Worm (Caenorhabditis elegans): Measurements from ENCODE around the gene unc-85.

The unc-85 gene

DNA sequence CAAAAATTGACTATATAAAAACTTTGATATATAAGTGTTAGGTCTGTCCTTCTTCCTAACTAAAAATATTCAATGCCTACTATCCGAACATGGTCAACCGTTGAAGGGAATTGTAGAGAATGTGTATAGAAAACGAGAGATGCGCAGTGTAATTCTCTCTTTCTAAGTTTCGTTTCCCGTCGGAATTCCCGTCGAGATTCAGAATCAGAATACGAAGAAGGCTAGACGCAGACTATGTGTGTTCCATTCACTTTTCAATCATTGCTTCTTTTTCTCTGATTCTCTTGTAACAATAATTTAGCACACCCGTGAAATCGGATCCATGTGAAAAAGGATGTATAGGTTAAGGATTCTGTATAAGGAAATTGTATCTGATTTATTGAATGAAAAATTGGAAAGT, 32.6 kb downstream of the unc-85 start:
- no peak for TF ChIP-seq che-1 (tag; optimal IDR thresholded peaks at IDR 0.05)
- no peak for TF ChIP-seq nhr-232 (tag; optimal IDR thresholded peaks at IDR 0.05)
- no peak for TF ChIP-seq syd-9 (tag; optimal IDR thresholded peaks at IDR 0.05)
- no peak for TF ChIP-seq pha-4 (tag; optimal IDR thresholded peaks at IDR 0.05)
- TF ChIP-seq fax-1 (tag; optimal IDR thresholded peaks at IDR 0.05), result no peak
- TF ChIP-seq ceh-14 (tag; optimal IDR thresholded peaks at IDR 0.05), result no peak

DNA sequence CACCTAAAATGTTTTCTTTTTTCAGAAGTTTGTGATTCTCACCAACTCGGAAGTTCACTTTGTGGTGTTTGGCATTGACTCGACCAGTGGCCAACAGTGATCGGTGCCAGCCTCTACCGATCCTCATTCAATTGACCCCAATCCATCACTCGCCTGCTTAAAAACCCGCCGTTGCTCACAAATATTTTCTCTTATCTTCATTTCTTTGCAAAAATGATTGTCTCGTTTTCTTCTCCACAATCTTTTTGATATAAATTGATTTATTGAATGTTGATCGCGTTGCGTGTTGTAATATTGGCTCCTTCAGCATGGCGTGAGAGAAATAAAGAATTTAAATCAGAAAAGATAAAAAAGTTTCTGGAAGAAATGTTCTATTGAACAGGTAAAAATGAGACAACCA, 34.7 kb downstream of the unc-85 start:
- TF ChIP-seq pha-4 (tag; optimal IDR thresholded peaks at IDR 0.05) (no peak), elt-4 (tag; optimal IDR thresholded peaks at IDR 0.05) (no peak), unc-86 (tag; optimal IDR thresholded peaks at IDR 0.05) (no peak), fkh-10 (GFP tag; optimal IDR thresholded peaks at IDR 0.05) (no peak), fkh-6 (tag; optimal IDR thresholded peaks at IDR 0.05) (no peak), rnt-1 (tag; optimal IDR thresholded peaks at IDR 0.05) (no peak), hlh-30 (tag; optimal IDR thresholded peaks at IDR 0.05; ENCODE audit: insufficient read depth) (no peak), gmeb-2 (tag; optimal IDR thresholded peaks at IDR 0.05) (no peak), ceh-14 (tag; optimal IDR thresholded peaks at IDR 0.05) (no peak), K09A11.1 (tag; optimal IDR thresholded peaks at IDR 0.05; ENCODE audit: insufficient read depth) (no peak), hlh-15 (tag; optimal IDR thresholded peaks at IDR 0.05) (no peak), C38D4.7 (GFP tag; optimal IDR thresholded peaks at IDR 0.05) (no peak), sdc-2 (tag; optimal IDR thresholded peaks at IDR 0.05) (no peak), sox-2 (GFP tag; IDR thresholded peaks at IDR 0.05) (no peak), hlh-8 (tag; optimal IDR thresholded peaks at IDR 0.05) (no peak), pag-3 (tag; optimal IDR thresholded peaks at IDR 0.05; ENCODE audit: borderline replicate concordance) (no peak)

DNA sequence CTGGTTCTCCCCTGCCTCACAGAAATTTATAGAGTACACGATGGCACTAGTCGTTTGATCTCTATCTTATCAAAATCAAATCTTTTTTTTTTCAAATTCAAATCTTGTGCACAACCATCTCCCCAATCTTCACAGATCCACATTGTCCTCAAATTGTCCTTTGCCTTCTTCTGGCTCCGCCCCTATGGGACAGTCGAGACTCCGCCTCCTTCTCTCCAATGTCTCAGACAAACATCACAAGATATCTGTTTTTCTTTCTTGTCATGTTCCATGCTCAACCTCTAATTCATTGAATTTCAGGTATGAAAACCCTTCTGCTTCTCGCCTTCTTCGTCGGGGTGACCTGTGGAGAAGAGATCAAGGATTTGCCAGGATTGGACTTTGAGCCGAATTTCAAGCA, 35.5 kb downstream of the unc-85 start, which contains the start of gene ctsa-1.1:
ctsa-1.1 (plus strand) TSS at position 301 of the 400 bp plus-strand sequence.
- TF ChIP-seq syd-9 (tag; optimal IDR thresholded peaks at IDR 0.05) (no peak), fax-1 (tag; optimal IDR thresholded peaks at IDR 0.05) (no peak), sdc-2 (tag; optimal IDR thresholded peaks at IDR 0.05) (no peak), ets-4 (tag; optimal IDR thresholded peaks at IDR 0.05) (no peak)

DNA sequence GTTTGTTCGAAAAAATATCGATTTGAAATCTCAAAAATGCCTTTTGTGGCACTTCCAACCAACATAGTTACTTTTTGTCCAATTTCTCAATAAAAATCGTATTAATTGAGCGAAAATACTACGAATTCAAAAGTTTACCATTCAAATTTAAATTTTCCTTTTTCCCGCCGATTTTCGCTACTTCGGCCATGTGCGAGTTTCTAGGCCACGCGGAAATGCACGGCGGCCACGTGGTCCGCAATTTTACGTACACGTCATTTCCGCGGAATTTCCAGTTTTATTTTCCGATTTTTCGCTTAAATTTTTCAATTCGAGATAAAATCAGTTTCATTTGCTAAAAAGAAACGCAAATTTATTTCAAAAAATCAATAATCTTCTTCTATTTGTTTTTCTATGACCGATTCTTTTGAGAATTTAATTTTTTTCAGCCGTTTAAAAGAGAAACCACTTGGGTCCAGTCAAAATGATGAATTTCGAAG, 38.2 kb downstream of the unc-85 start, which contains the start of gene eas-1:
eas-1 (plus strand) TSS at position 429 of the 479 bp plus-strand sequence.
- peak; percentile 34 for TF ChIP-seq ceh-6 (GFP tag; optimal IDR thresholded peaks at IDR 0.05)
- no peak for TF ChIP-seq nhr-232 (tag; optimal IDR thresholded peaks at IDR 0.05)
- no peak for TF ChIP-seq fkh-10 (GFP tag; optimal IDR thresholded peaks at IDR 0.05)
- peak; percentile 77 for TF ChIP-seq mec-3 (tag; optimal IDR thresholded peaks at IDR 0.05; ENCODE audit: borderline replicate concordance)
- no peak for TF ChIP-seq pros-1 (tag; optimal IDR thresholded peaks at IDR 0.05)
- peak; percentile 89 for TF ChIP-seq ceh-2 (tag; optimal IDR thresholded peaks at IDR 0.05)
- TF ChIP-seq npax-4 (tag; optimal IDR thresholded peaks at IDR 0.05), result no peak
- TF ChIP-seq ztf-16 (tag; optimal IDR thresholded peaks at IDR 0.05), result no peak
- TF ChIP-seq sox-4 (tag; optimal IDR thresholded peaks at IDR 0.05), result no peak
- peak; percentile 17 for TF ChIP-seq ceh-18 (tag; optimal IDR thresholded peaks at IDR 0.05)
- TF ChIP-seq elt-4 (tag; optimal IDR thresholded peaks at IDR 0.05), result no peak
- TF ChIP-seq pag-3 (tag; optimal IDR thresholded peaks at IDR 0.05; ENCODE audit: borderline replicate concordance), result no peak
- no peak for TF ChIP-seq dmd-4 (tag; optimal IDR thresholded peaks at IDR 0.05; ENCODE audit: borderline replicate concordance)
- TF ChIP-seq tbx-2 (tag; optimal IDR thresholded peaks at IDR 0.05), result peak; percentile 89
- no peak for TF ChIP-seq ceh-19 (GFP tag; optimal IDR thresholded peaks at IDR 0.05)
- no peak for TF ChIP-seq C38D4.7 (GFP tag; optimal IDR thresholded peaks at IDR 0.05)
- no peak for TF ChIP-seq unc-3 (GFP tag; conservative IDR thresholded peaks at IDR 0.05)
- peak; percentile 21 for TF ChIP-seq unc-3 (tag; optimal IDR thresholded peaks at IDR 0.05)
- peak; percentile 1 for TF ChIP-seq sdc-2 (tag; optimal IDR thresholded peaks at IDR 0.05)
- no peak for TF ChIP-seq hlh-6 (tag; optimal IDR thresholded peaks at IDR 0.05)
- peak; percentile 92 for TF ChIP-seq elt-2 (tag; optimal IDR thresholded peaks at IDR 0.05)
- no peak for TF ChIP-seq syd-9 (tag; optimal IDR thresholded peaks at IDR 0.05)
- TF ChIP-seq nfya-1 (tag; optimal IDR thresholded peaks at IDR 0.05), result peak; percentile 48
- TF ChIP-seq unc-42 (tag; optimal IDR thresholded peaks at IDR 0.05), result peak; percentile 50
- TF ChIP-seq ama-1 (optimal IDR thresholded peaks at IDR 0.05), result no peak
- no peak for TF ChIP-seq hlh-13 (GFP tag; optimal IDR thresholded peaks at IDR 0.05)
- TF ChIP-seq madf-2 (tag; optimal IDR thresholded peaks at IDR 0.05), result peak; percentile 19
- TF ChIP-seq Y22D7AL.16 (tag; optimal IDR thresholded peaks at IDR 0.05), result no peak
- TF ChIP-seq F13H6.1 (tag; optimal IDR thresholded peaks at IDR 0.05), result peak; percentile 54
- peak; percentile 30 for TF ChIP-seq unc-55 (GFP tag; optimal IDR thresholded peaks at IDR 0.05)
- peak; percentile 88 for TF ChIP-seq hlh-8 (tag; optimal IDR thresholded peaks at IDR 0.05)
- no peak for TF ChIP-seq che-1 (tag; optimal IDR thresholded peaks at IDR 0.05)
- peak; percentile 86 for TF ChIP-seq ets-4 (tag; optimal IDR thresholded peaks at IDR 0.05)
- TF ChIP-seq gmeb-2 (tag; optimal IDR thresholded peaks at IDR 0.05), result no peak
- TF ChIP-seq eyg-1 (tag; optimal IDR thresholded peaks at IDR 0.05), result peak; percentile 64

Measured in whole organism, late embryonic.